Worm (Caenorhabditis elegans) whole organism, L1 larva: ENCODE data around the gene B0361.11.

ENCODE experiments used
- ama-1 ChIP-seq: fragments of 150-350 bp; optimal IDR thresholded peaks from 2 replicates; lab custom pipeline; 2014
- pqm-1 ChIP-seq: sonication (generic microtip); optimal IDR thresholded peaks from 3 replicates; lab custom pipeline; 2017; ENCODE audit warnings: missing biosample characterization, missing genetic modification characterization

- TF ChIP-seq ama-1 (lab: Kevin White, UChicago) (no peak), pqm-1 (tag; lab: Kevin White, UChicago) (no peak)
Measured at ce11 chrIII:7234148-7234547, 43.3 kb upstream of the B0361.11 start, which contains the start of gene ndus-8.
